Worm (Caenorhabditis elegans) whole organism, young adult: ENCODE measurements around the gene ufd-1.

Experiments used
- B0336.3 ChIP-seq: fragments of 200-800 bp; sonication (Bioruptor generic); IDR thresholded peaks from 2 replicates; pipeline ENCODE4 v1.3.6; 2022; ENCODE audit warnings: missing genetic modification characterization, missing compliant biosample characterization
- D2030.7 ChIP-seq: fragments of 200-800 bp; sonication (Bioruptor generic); IDR thresholded peaks from 2 replicates; pipeline ENCODE4 v1.3.6; 2022; ENCODE audit warnings: missing genetic modification reagents, missing genetic modification characterization, missing compliant biosample characterization
- F23B12.7 ChIP-seq: sonication (generic microtip); optimal IDR thresholded peaks from 2 replicates; lab custom pipeline; 2017; ENCODE audit warnings: missing genetic modification characterization, mild to moderate bottlenecking, missing compliant biosample characterization, antibody characterized with exemption, moderate library complexity; ENCODE audit not compliant: insufficient read depth
- F37B4.10 ChIP-seq: fragments of 200-800 bp; sonication (Bioruptor generic); IDR thresholded peaks from 2 replicates; pipeline ENCODE4 v1.3.6; 2022; ENCODE audit warnings: missing genetic modification characterization, missing compliant biosample characterization
- K12H6.12 ChIP-seq: fragments of 200-800 bp; sonication (Bioruptor generic); optimal IDR thresholded peaks from 2 replicates; lab custom pipeline; 2018; ENCODE audit warnings: mild to moderate bottlenecking, missing genetic modification characterization, missing compliant biosample characterization
- Y56A3A.18 ChIP-seq: fragments of 200-800 bp; sonication (Bioruptor generic); IDR thresholded peaks from 2 replicates; pipeline ENCODE4 v1.3.6; 2022; ENCODE audit warnings: missing genetic modification reagents, missing genetic modification characterization, missing compliant biosample characterization
- Y79H2A.3 ChIP-seq: fragments of 200-800 bp; sonication (Bioruptor generic); conservative IDR thresholded peaks from 2 replicates; pipeline ENCODE4 v1.3.6; 2022; ENCODE audit warnings: missing genetic modification reagents, missing genetic modification characterization, missing compliant biosample characterization
- aptf-3 ChIP-seq: fragments of 200-800 bp; sonication (Bioruptor generic); IDR thresholded peaks from 2 replicates; pipeline ENCODE4 v1.3.6; 2022; ENCODE audit warnings: missing genetic modification characterization, missing compliant biosample characterization
- attf-5 ChIP-seq: fragments of 200-800 bp; sonication (Bioruptor generic); optimal IDR thresholded peaks from 2 replicates; lab custom pipeline; 2018; ENCODE audit warnings: mild to moderate bottlenecking, missing genetic modification characterization, missing compliant biosample characterization
- attf-6 ChIP-seq: fragments of 200-800 bp; sonication (Bioruptor generic); IDR thresholded peaks from 2 replicates; pipeline ENCODE4 v1.3.6; 2022; ENCODE audit warnings: missing genetic modification reagents, missing genetic modification characterization, missing compliant biosample characterization
- bed-1 ChIP-seq: fragments of 200-800 bp; sonication (Bioruptor generic); IDR thresholded peaks from 2 replicates; pipeline ENCODE4 v1.3.6; 2022; ENCODE audit warnings: missing genetic modification reagents, missing genetic modification characterization, missing compliant biosample characterization
- cebp-1 ChIP-seq, 2 experiments: fragments of 200-800 bp in 1 of 2; sonication (Bioruptor generic) in 1 of 2; sonication (generic microtip) in 1 of 2; IDR thresholded peaks in 1 of 2; optimal IDR thresholded peaks in 1 of 2; 2 replicates each; pipeline versions ENCODE4 v1.3.6 to Lab custom; 2017 to 2022; ENCODE audit warnings: missing compliant biosample characterization in 2 of 2, missing genetic modification characterization in 2 of 2, mild to moderate bottlenecking in 1 of 2, missing genetic modification reagents in 1 of 2, moderate library complexity in 1 of 2
- cebp-2 ChIP-seq: fragments of 200-800 bp; sonication (Bioruptor generic); IDR thresholded peaks from 2 replicates; pipeline ENCODE4 v1.3.6; 2022; ENCODE audit warnings: missing genetic modification characterization, missing compliant biosample characterization
- ceh-91 ChIP-seq: fragments of 200-800 bp; sonication (Bioruptor generic); IDR thresholded peaks from 2 replicates; pipeline ENCODE4 v1.3.6; 2022; ENCODE audit warnings: missing genetic modification reagents, missing genetic modification characterization, missing compliant biosample characterization
- chd-7 ChIP-seq: sonication (generic microtip); optimal IDR thresholded peaks from 2 replicates; lab custom pipeline; 2016; ENCODE audit warnings: mild to moderate bottlenecking, missing genetic modification characterization, moderate library complexity, missing compliant biosample characterization
- dox-1 ChIP-seq: fragments of 200-800 bp; sonication (Bioruptor generic); IDR thresholded peaks from 2 replicates; pipeline ENCODE4 v1.3.6; 2022; ENCODE audit warnings: missing genetic modification reagents, missing genetic modification characterization, missing compliant biosample characterization
- dpff-1 ChIP-seq: sonication (generic microtip); optimal IDR thresholded peaks from 2 replicates; lab custom pipeline; 2017; ENCODE audit warnings: mild to moderate bottlenecking, missing genetic modification characterization, missing compliant biosample characterization
- efl-1 ChIP-seq: fragments of 150-350 bp; optimal IDR thresholded peaks from 2 replicates; lab custom pipeline; 2014; ENCODE audit warnings: missing biosample characterization, missing genetic modification reagents, missing genetic modification characterization
- egl-18 ChIP-seq: fragments of 200-800 bp; sonication (Bioruptor generic); IDR thresholded peaks from 2 replicates; pipeline ENCODE4 v1.3.6; 2022; ENCODE audit warnings: missing genetic modification reagents, missing genetic modification characterization, missing compliant biosample characterization
- gei-17 ChIP-seq: fragments of 200-800 bp; sonication (Bioruptor generic); optimal IDR thresholded peaks from 2 replicates; lab custom pipeline; 2018; ENCODE audit warnings: mild to moderate bottlenecking, missing genetic modification characterization, missing compliant biosample characterization
- hmg-1.2 ChIP-seq: fragments of 200-800 bp; sonication (Bioruptor generic); IDR thresholded peaks from 2 replicates; pipeline ENCODE4 v1.3.6; 2022; ENCODE audit warnings: missing genetic modification reagents, missing genetic modification characterization, missing compliant biosample characterization
- let-607 ChIP-seq, 2 experiments: fragments of 200-800 bp in 1 of 2; sonication (Bioruptor generic) in 1 of 2; sonication (generic microtip) in 1 of 2; optimal IDR thresholded peaks; 2 replicates each; lab custom pipeline; 2016 to 2018; ENCODE audit warnings: mild to moderate bottlenecking in 2 of 2, missing compliant biosample characterization in 2 of 2, missing genetic modification characterization in 2 of 2, moderate library complexity in 2 of 2, missing genotype in 1 of 2
- lin-26 ChIP-seq: fragments of 200-800 bp; sonication (Bioruptor generic); IDR thresholded peaks from 2 replicates; pipeline ENCODE4 v1.3.6; 2022; ENCODE audit warnings: missing genetic modification reagents, missing genetic modification characterization, missing compliant biosample characterization
- lin-54 ChIP-seq: fragments of 200-800 bp; sonication (Bioruptor generic); optimal IDR thresholded peaks from 2 replicates; lab custom pipeline; 2018; ENCODE audit warnings: mild to moderate bottlenecking, missing genetic modification characterization, missing compliant biosample characterization
- madf-3 ChIP-seq: fragments of 200-800 bp; sonication (Bioruptor generic); IDR thresholded peaks from 2 replicates; pipeline ENCODE4 v1.3.6; 2022; ENCODE audit warnings: missing genetic modification reagents, missing genetic modification characterization, missing compliant biosample characterization
- madf-6 ChIP-seq: fragments of 200-800 bp; sonication (Bioruptor generic); IDR thresholded peaks from 2 replicates; pipeline ENCODE4 v1.3.6; 2022; ENCODE audit warnings: missing genetic modification reagents, missing genetic modification characterization, missing compliant biosample characterization
- mcd-1 ChIP-seq: fragments of 200-800 bp; sonication (Bioruptor generic); IDR thresholded peaks from 2 replicates; pipeline ENCODE4 v1.3.6; 2022; ENCODE audit warnings: missing genetic modification reagents, missing genetic modification characterization, missing compliant biosample characterization
- nhr-80 ChIP-seq: sonication (generic microtip); optimal IDR thresholded peaks from 2 replicates; lab custom pipeline; 2016; ENCODE audit warnings: missing genetic modification characterization, missing compliant biosample characterization
- nhr-90 ChIP-seq: sonication (generic microtip); optimal IDR thresholded peaks from 2 replicates; lab custom pipeline; 2016; ENCODE audit warnings: missing genotype, mild to moderate bottlenecking, missing genetic modification characterization, missing compliant biosample characterization
- repo-1 ChIP-seq: sonication (generic microtip); optimal IDR thresholded peaks from 2 replicates; lab custom pipeline; 2017; ENCODE audit warnings: mild to moderate bottlenecking, missing genetic modification characterization, missing compliant biosample characterization
- snpc-1.3 ChIP-seq: sonication (generic microtip); optimal IDR thresholded peaks from 2 replicates; lab custom pipeline; 2017; ENCODE audit warnings: missing genetic modification characterization, mild to moderate bottlenecking, missing compliant biosample characterization, antibody characterized with exemption, moderate library complexity, missing genotype, missing genetic modification reagents; ENCODE audit not compliant: insufficient read depth
- snpc-4 ChIP-seq, 5 experiments: fragments of 150-350 bp in 1 of 5; sonication (generic microtip) in 4 of 5; optimal IDR thresholded peaks; 2 replicates each; lab custom pipeline; 2014 to 2018; ENCODE audit warnings: missing genetic modification characterization in 5 of 5, missing biosample characterization in 3 of 5, antibody characterized with exemption in 2 of 5, mild to moderate bottlenecking in 2 of 5, missing compliant biosample characterization in 2 of 5, missing genotype in 2 of 5, moderate library complexity in 2 of 5, missing genetic modification reagents in 1 of 5
- zfh-2 ChIP-seq: fragments of 200-800 bp; sonication (Bioruptor generic); conservative IDR thresholded peaks from 2 replicates; pipeline ENCODE4 v1.3.6; 2022; ENCODE audit warnings: missing genetic modification reagents, missing genetic modification characterization, missing compliant biosample characterization
- ztf-25 ChIP-seq: fragments of 200-800 bp; sonication (Bioruptor generic); IDR thresholded peaks from 2 replicates; pipeline ENCODE4 v1.3.6; 2022; ENCODE audit warnings: missing genetic modification reagents, missing genetic modification characterization, missing compliant biosample characterization
- ztf-28 ChIP-seq: fragments of 200-800 bp; sonication (Bioruptor generic); IDR thresholded peaks from 2 replicates; pipeline ENCODE4 v1.3.6; 2022; ENCODE audit warnings: missing genetic modification reagents, missing genetic modification characterization, missing compliant biosample characterization

ufd-1 gene

DNA sequence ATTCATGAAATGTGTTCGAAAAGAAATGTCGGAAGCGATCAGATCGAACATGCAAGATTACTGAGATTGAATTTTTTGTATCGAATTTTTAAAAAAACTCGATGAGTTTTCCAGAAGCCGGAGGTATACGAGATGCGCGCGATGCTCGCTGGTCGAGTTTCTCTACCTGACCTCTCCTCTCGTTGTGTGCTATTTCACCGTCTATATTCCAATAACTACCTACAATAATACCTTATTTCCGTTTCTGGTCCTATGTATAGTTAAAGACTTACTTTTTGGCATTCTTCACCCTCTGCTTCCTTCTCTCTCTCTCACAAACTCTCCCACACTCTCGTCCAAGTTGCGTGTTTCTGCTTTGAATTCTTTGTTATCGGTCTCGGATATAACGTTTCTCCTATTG lies 40.6 kb upstream of the ufd-1 start:
- 0 out of 2 replicates have a peak, but pooled peaks have one; percentile 37 for TF ChIP-seq Y79H2A.3
- TF ChIP-seq madf-3 (GFP tag; lab: Robert Waterston, UW): peak; percentile 80; the same call in 1 of the 2 replicates
- peak; percentile 86; the same call in 1 of the 2 replicates for TF ChIP-seq cebp-2 (GFP tag; lab: Robert Waterston, UW)
- TF ChIP-seq attf-6 (GFP tag; lab: Robert Waterston, UW): peak; percentile 37; the same call in 1 of the 2 replicates
- peak; percentile 49; the same call in 1 of the 2 replicates for TF ChIP-seq B0336.3 (GFP tag; lab: Robert Waterston, UW)
- no peak for TF ChIP-seq dpff-1 (tag; lab: Kevin White, UChicago)
- no peak for TF ChIP-seq nhr-90 (tag; lab: Kevin White, UChicago)
- TF ChIP-seq madf-6 (GFP tag; lab: Robert Waterston, UW): peak; percentile 47

DNA sequence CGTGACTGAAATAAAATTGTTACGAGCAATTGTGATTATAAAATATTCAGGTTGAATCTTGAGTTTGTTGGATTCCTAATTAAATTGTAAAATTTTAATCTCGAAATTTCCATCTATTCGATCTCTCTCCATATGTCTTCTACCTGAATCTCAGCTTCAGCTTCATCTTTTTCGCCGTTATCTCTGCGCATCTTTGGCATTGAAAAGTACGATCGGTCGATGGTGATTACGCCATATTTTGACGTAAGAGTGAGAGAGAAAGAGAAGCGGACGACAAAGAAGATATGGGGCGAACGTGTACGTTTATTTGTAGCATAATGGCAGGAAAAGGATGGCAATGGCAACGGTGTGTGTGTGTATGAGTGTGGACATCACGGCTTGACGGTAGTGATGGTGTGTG lies 35.9 kb upstream of the ufd-1 start:
- TF ChIP-seq F23B12.7 (tag; lab: Kevin White, UChicago) (no peak), F37B4.10 (no peak)

DNA sequence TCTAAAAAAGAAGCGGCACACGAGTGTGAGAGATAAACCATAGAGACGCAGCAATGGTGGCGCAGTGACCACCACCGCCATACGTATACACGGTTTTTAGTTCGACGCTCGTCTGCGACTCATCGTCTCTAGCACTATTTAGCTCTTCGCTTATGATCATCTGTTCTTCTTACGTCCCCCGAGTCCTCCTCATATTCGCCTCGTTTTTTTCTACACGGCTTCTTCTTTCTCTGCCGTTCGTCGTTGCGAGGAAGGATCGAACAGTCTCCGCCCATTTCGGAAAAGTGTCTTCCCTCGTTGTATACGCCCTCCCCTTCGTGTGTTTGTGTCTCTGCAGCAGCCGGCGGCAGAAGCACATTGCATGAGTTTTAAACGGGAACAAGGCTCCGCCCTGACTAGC lies 34.3 kb upstream of the ufd-1 start:
- TF ChIP-seq snpc-4 (GFP tag; optimal IDR thresholded peaks at IDR 0.05; lab: Kevin White, UChicago) (no peak), snpc-4 (tag; optimal IDR thresholded peaks at IDR 0.05; lab: Kevin White, UChicago) (peak in 1 of 4 experiments; percentile 15), hmg-1.2 (GFP tag; lab: Robert Waterston, UW) (peak; percentile 53), ceh-91 (GFP tag; lab: Robert Waterston, UW) (no peak), gei-17 (GFP tag; lab: Kevin White, UChicago) (no peak), K12H6.12 (tag; lab: Kevin White, UChicago) (peak; percentile 67), cebp-1 (GFP tag; IDR thresholded peaks at IDR 0.05; lab: Robert Waterston, UW) (0 out of 2 replicates have a peak, but pooled peaks have one; percentile 22), cebp-1 (tag; optimal IDR thresholded peaks at IDR 0.05; lab: Kevin White, UChicago) (no peak), snpc-1.3 (tag; lab: Kevin White, UChicago) (no peak), mcd-1 (0 out of 2 replicates have a peak, but pooled peaks have one; percentile 31), zfh-2 (GFP tag; lab: Robert Waterston, UW) (peak; percentile 71; the same call in 1 of the 2 replicates), dox-1 (GFP tag; lab: Robert Waterston, UW) (peak; percentile 48; the same call in 1 of the 2 replicates)
- TF ChIP-seq, all 124 proteins: peak for 7

DNA sequence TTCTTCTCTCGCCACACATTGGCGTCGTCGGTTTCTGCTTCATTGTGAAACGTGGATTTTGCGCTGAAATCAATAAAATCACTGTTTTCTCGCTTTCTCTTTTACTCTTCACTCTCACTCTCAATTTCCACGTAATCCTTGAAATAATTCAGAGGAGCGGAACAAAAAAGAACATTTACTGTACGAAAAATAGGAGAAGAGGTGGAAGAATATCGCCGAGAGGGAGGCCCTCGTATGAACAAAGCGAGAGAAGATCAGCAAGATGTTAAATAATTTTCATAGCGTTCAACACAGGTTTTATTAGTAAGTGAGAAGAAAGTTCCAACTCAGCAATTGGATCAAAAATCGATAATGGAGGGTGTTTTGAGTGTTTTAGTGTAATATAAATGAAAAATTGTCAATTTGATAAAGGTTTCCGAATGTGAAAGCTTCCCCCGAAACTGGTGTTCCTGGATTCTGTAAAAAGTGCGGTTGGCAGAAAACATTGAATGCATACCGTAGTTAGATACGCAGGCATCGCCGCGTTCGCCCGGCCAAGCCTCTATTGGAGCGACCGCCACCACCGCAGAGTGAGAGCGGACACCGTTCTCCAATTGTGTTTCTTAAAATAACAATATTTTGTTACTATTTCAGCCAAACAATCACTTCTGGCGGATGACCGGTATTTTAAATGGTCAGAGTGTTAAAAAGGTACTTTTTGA lies 30.9 kb upstream of the ufd-1 start, which contains the start of the genes ccr-4 and ZC518.8:
Gene ccr-4, plus strand, starts transcription at position 151 of the 701 bp plus-strand sequence.
Gene ZC518.8, minus strand, starts transcription at position 517 of the 701 bp plus-strand sequence.
- TF ChIP-seq attf-5 (GFP tag; lab: Kevin White, UChicago) (peak; percentile 52), lin-26 (GFP tag; lab: Robert Waterston, UW) (0 out of 2 replicates have a peak, but pooled peaks have one; percentile 50), nhr-80 (tag; lab: Kevin White, UChicago) (peak; percentile 40), ztf-28 (GFP tag; lab: Robert Waterston, UW) (0 out of 2 replicates have a peak, but pooled peaks have one; percentile 32), ztf-25 (GFP tag; lab: Robert Waterston, UW) (no peak), lin-54 (peak; percentile 27), aptf-3 (GFP tag; lab: Robert Waterston, UW) (0 out of 2 replicates have a peak, but pooled peaks have one; percentile 34), bed-1 (GFP tag; lab: Robert Waterston, UW) (0 out of 2 replicates have a peak, but pooled peaks have one; percentile 67), repo-1 (tag; lab: Kevin White, UChicago) (no peak), egl-18 (GFP tag; lab: Robert Waterston, UW) (no peak), Y56A3A.18 (GFP tag; lab: Robert Waterston, UW) (no peak), cebp-2 (GFP tag; lab: Robert Waterston, UW) (0 out of 2 replicates have a peak, but pooled peaks have one; percentile 56), D2030.7 (0 out of 2 replicates have a peak, but pooled peaks have one; percentile 16), efl-1 (GFP tag; lab: Kevin White, UChicago) (no peak), zfh-2 (GFP tag; lab: Robert Waterston, UW) (peak; percentile 47; the same call in 1 of the 2 replicates), let-607 (tag; optimal IDR thresholded peaks at IDR 0.05; lab: Kevin White, UChicago) (peak; percentile 2 to 76), chd-7 (tag; lab: Kevin White, UChicago) (no peak)
